Fruit fly (Drosophila melanogaster) whole organism, adult: ENCODE data around the gene CG10512.

ENCODE experiments used
- CG11617 ChIP-seq: fragments of 200-800 bp; sonication (Bioruptor generic); optimal IDR thresholded peaks from 2 replicates; lab custom pipeline; 2017; ENCODE audit warnings: mild to moderate bottlenecking, missing biosample characterization, missing genetic modification reagents, missing genetic modification characterization
- CG12768 ChIP-seq: fragments of 200-800 bp; sonication (Bioruptor generic); optimal IDR thresholded peaks from 2 replicates; lab custom pipeline; 2017; ENCODE audit warnings: missing biosample characterization, missing genetic modification characterization, mild to moderate bottlenecking, moderate library complexity, missing genetic modification reagents
- CG14711 ChIP-seq: fragments of 200-800 bp; sonication (Bioruptor generic); optimal IDR thresholded peaks from 2 replicates; lab custom pipeline; 2018; ENCODE audit warnings: missing biosample characterization, mild to moderate bottlenecking, missing genetic modification characterization, moderate library complexity
- CG1620 ChIP-seq: fragments of 200-800 bp; sonication (Bioruptor generic); optimal IDR thresholded peaks from 2 replicates; lab custom pipeline; 2016; ENCODE audit warnings: missing biosample characterization, missing genetic modification characterization
- CG33017 ChIP-seq: fragments of 200-800 bp; sonication (Bioruptor generic); optimal IDR thresholded peaks from 2 replicates; lab custom pipeline; 2018; ENCODE audit warnings: missing biosample characterization, mild to moderate bottlenecking, missing genetic modification characterization, moderate library complexity
- CG5204 ChIP-seq: fragments of 200-800 bp; sonication (Bioruptor generic); optimal IDR thresholded peaks from 2 replicates; lab custom pipeline; 2016; ENCODE audit warnings: missing biosample characterization, missing genetic modification characterization
- CG7045 ChIP-seq: fragments of 200-800 bp; sonication (Bioruptor generic); optimal IDR thresholded peaks from 2 replicates; lab custom pipeline; 2017; ENCODE audit warnings: missing biosample characterization, mild to moderate bottlenecking, missing genetic modification characterization
- CG7101 ChIP-seq: fragments of 200-800 bp; sonication (Bioruptor generic); optimal IDR thresholded peaks from 2 replicates; lab custom pipeline; 2018; ENCODE audit warnings: missing biosample characterization, mild to moderate bottlenecking, missing genetic modification characterization, moderate library complexity
- Clk ChIP-seq: fragments of 200-800 bp; sonication (Bioruptor generic); optimal IDR thresholded peaks from 2 replicates; lab custom pipeline; 2017; ENCODE audit warnings: missing biosample characterization, missing genetic modification characterization
- Crg-1 ChIP-seq: fragments of 200-800 bp; sonication (Bioruptor generic); optimal IDR thresholded peaks from 2 replicates; lab custom pipeline; 2016; ENCODE audit warnings: missing biosample characterization, missing genetic modification characterization
- Hr96 ChIP-seq: fragments of 200-800 bp; sonication (Bioruptor generic); optimal IDR thresholded peaks from 2 replicates; lab custom pipeline; 2016; ENCODE audit warnings: missing biosample characterization, missing genetic modification characterization
- Mnt ChIP-seq: fragments of 200-800 bp; sonication (Bioruptor generic); optimal IDR thresholded peaks from 2 replicates; lab custom pipeline; 2016; ENCODE audit warnings: missing biosample characterization, mild to moderate bottlenecking, missing genetic modification characterization
- bab1 ChIP-seq: fragments of 200-800 bp; sonication (Bioruptor generic); optimal IDR thresholded peaks from 3 replicates; lab custom pipeline; 2019; ENCODE audit warnings: missing biosample characterization, mild to moderate bottlenecking, missing genetic modification characterization, moderate library complexity
- cic ChIP-seq: fragments of 200-800 bp; sonication (Bioruptor generic); optimal IDR thresholded peaks from 2 replicates; lab custom pipeline; 2017; ENCODE audit warnings: missing biosample characterization, mild to moderate bottlenecking, missing genetic modification characterization, moderate library complexity
- cnc ChIP-seq, 2 experiments: fragments of >200 bp; optimal IDR thresholded peaks; 2 replicates each; lab custom pipeline; 2017
- kay ChIP-seq: fragments of 200-800 bp; sonication (Bioruptor generic); peaks from one replicate; lab custom pipeline; 2016; ENCODE audit warnings: missing biosample characterization, missing genetic modification characterization, borderline replicate concordance
- ovo ChIP-seq: fragments of 200-800 bp; sonication (Bioruptor generic); optimal IDR thresholded peaks from 2 replicates; lab custom pipeline; 2016; ENCODE audit warnings: missing biosample characterization, missing genetic modification characterization
- pad ChIP-seq: fragments of 200-800 bp; sonication (Bioruptor generic); optimal IDR thresholded peaks from 3 replicates; lab custom pipeline; 2017; ENCODE audit warnings: missing biosample characterization, missing genetic modification characterization, mild to moderate bottlenecking, moderate library complexity, missing genetic modification reagents
- tj ChIP-seq: fragments of 200-800 bp; sonication (Bioruptor generic); optimal IDR thresholded peaks from 3 replicates; lab custom pipeline; 2017; ENCODE audit warnings: missing biosample characterization, mild to moderate bottlenecking, missing genetic modification characterization, moderate library complexity
- toe ChIP-seq: fragments of 200-800 bp; sonication (Bioruptor generic); optimal IDR thresholded peaks from 2 replicates; lab custom pipeline; 2016; ENCODE audit warnings: missing biosample characterization, missing genetic modification characterization

Gene CG10512

DNA sequence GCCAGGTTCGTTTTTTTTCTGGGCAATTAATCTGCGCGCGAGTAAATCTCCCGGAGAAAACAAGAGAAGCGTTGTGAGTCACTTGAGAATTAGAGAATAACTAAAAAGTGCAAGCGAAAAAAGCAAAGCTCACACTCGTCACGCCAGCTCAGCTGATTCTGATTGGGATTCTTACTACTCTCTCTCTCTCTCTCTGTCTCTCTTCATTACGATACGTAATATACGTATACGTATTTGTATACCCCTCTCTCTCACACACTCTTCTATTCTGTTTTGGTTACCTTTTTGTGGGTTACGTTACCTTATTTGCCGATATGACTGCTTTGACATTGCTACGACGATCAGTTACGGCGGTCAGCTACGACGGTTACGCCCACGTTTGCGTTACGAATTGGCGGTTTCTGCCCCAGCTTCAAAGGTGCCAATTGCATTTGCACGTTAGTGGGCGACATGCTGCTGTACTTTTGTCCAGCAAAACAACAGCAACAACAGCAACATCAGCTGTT is at the start of gene CG10512, which contains the start of the genes Targ1 and Targ2:
Gene CG10512, plus strand, starts transcription at position 144 of the 506 bp plus-strand sequence.
Gene Targ1, minus strand, starts transcription at position 106 of the 506 bp plus-strand sequence.
Gene Targ2, minus strand, starts transcription at position 456 of the 506 bp plus-strand sequence.
- TF ChIP-seq cnc (optimal IDR thresholded peaks at IDR 0.05; lab: Kevin White, UChicago) (no peak), tj (GFP tag; lab: Kevin White, UChicago) (peak; percentile 63), CG11617 (GFP tag; lab: Kevin White, UChicago) (peak; percentile 44), ovo (no peak), CG7045 (GFP tag; lab: Kevin White, UChicago) (no peak), CG5204 (no peak), Clk (no peak), pad (GFP tag; lab: Kevin White, UChicago) (no peak), bab1 (GFP tag; lab: Kevin White, UChicago) (peak; percentile 49), toe (GFP tag; lab: Kevin White, UChicago) (peak; percentile 10), cic (GFP tag; lab: Kevin White, UChicago) (peak; percentile 72), Hr96 (no peak), CG12768 (GFP tag; lab: Kevin White, UChicago) (no peak), Mnt (GFP tag; lab: Kevin White, UChicago) (peak; percentile 54), CG1620 (GFP tag; lab: Kevin White, UChicago) (no peak), kay (GFP tag; lab: Kevin White, UChicago) (peak; percentile 94), CG7101 (no peak), CG33017 (tag; lab: Kevin White, UChicago) (peak; percentile 28), Crg-1 (GFP tag; lab: Kevin White, UChicago) (no peak), CG14711 (tag; lab: Kevin White, UChicago) (no peak)

DNA sequence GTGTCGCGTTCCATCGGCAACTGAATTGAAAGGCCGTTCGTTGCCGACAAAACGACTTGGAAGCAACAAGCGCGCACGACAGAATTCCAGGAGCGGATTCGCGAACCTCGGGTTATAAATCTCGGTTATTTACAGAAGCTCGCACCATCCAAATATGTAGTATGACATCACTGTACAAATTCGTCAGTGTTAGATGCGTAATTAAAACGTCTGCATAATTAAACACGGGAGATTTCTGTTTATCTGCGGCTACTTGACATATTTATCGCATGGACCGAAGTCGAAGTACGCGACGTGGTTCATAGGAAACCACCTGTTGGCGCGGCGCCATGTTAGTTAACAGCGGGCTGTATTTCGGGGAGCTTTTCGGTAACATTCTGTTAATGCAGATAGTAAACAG is 30.8 kb upstream of the CG10512 start, which contains the start of gene Ac78C:
Gene Ac78C, minus strand, starts transcription at position 26 of the 400 bp plus-strand sequence.
- TF ChIP-seq CG7045 (GFP tag; lab: Kevin White, UChicago) = peak; percentile 88
- TF ChIP-seq tj (GFP tag; lab: Kevin White, UChicago) = peak; percentile 39
- TF ChIP-seq CG5204 = peak; percentile 89
- peak; percentile 95 for TF ChIP-seq CG12768 (GFP tag; lab: Kevin White, UChicago)
- peak; percentile 69 for TF ChIP-seq Clk
- TF ChIP-seq Hr96 = peak; percentile 89
- peak; percentile 75 for TF ChIP-seq bab1 (GFP tag; lab: Kevin White, UChicago)
- peak; percentile 74 for TF ChIP-seq CG14711 (tag; lab: Kevin White, UChicago)
- TF ChIP-seq Mnt (GFP tag; lab: Kevin White, UChicago) = peak; percentile 81
- TF ChIP-seq kay (GFP tag; lab: Kevin White, UChicago) = no peak
- TF ChIP-seq cnc (optimal IDR thresholded peaks at IDR 0.05; lab: Kevin White, UChicago) = no peak
- TF ChIP-seq pad (GFP tag; lab: Kevin White, UChicago) = peak; percentile 58
- TF ChIP-seq toe (GFP tag; lab: Kevin White, UChicago) = peak; percentile 88
- peak; percentile 67 for TF ChIP-seq ovo
- peak; percentile 86 for TF ChIP-seq CG33017 (tag; lab: Kevin White, UChicago)
- TF ChIP-seq CG1620 (GFP tag; lab: Kevin White, UChicago) = peak; percentile 75
- TF ChIP-seq cic (GFP tag; lab: Kevin White, UChicago) = peak; percentile 77
- peak; percentile 83 for TF ChIP-seq CG7101
- TF ChIP-seq Crg-1 (GFP tag; lab: Kevin White, UChicago) = peak; percentile 70
- peak; percentile 53 for TF ChIP-seq CG11617 (GFP tag; lab: Kevin White, UChicago)

DNA sequence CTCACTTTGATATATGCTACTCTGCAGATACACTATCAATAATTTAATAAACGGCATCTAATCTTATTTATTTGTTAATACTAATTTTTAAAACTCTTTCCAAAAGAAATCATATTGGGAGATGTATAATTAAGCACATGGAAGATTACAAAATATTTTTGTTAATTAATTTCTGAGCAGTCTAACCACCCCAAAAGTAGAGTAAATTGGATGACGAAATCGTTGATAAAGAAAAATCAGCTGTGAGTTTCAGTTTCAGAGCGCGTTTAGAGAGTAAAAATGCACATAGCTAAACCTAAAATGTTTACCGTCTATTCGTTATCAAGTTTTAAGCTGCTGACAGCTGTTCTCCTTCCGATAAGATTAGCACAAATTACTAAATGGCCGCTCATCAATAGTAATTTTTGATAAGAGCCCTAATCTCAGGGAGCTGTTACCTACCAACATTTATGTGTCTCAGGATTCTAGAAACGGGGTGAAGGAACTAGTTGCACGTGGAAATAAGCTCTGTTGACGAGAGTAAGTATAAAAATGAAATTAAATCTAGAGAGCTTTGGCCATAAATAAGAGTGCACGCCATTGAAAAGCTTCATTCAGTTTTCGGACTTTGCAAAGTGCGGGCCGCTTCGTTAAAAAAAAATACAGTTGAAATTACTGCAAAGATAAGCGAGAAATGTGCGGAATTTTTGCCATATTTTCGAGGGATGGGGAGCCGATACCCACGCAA is 30.0 kb upstream of the CG10512 start, which contains the start of the genes chb and AsnS:
Gene chb, plus strand, starts transcription at position 327 of the 727 bp plus-strand sequence.
Gene AsnS, plus strand, starts transcription at position 592 of the 727 bp plus-strand sequence.
- peak; percentile 28 for TF ChIP-seq CG12768 (GFP tag; lab: Kevin White, UChicago)
- TF ChIP-seq Hr96 = no peak
- no peak for TF ChIP-seq toe (GFP tag; lab: Kevin White, UChicago)
- TF ChIP-seq cnc (optimal IDR thresholded peaks at IDR 0.05; lab: Kevin White, UChicago) = no peak
- TF ChIP-seq Crg-1 (GFP tag; lab: Kevin White, UChicago) = no peak
- peak; percentile 69 for TF ChIP-seq ovo
- peak; percentile 42 for TF ChIP-seq CG11617 (GFP tag; lab: Kevin White, UChicago)
- TF ChIP-seq Clk = no peak
- TF ChIP-seq CG14711 (tag; lab: Kevin White, UChicago) = peak; percentile 90
- TF ChIP-seq CG7101 = peak; percentile 89
- peak; percentile 91 for TF ChIP-seq kay (GFP tag; lab: Kevin White, UChicago)
- no peak for TF ChIP-seq CG5204
- peak; percentile 91 for TF ChIP-seq CG33017 (tag; lab: Kevin White, UChicago)
- peak; percentile 93 for TF ChIP-seq bab1 (GFP tag; lab: Kevin White, UChicago)
- TF ChIP-seq Mnt (GFP tag; lab: Kevin White, UChicago) = peak; percentile 92
- TF ChIP-seq CG7045 (GFP tag; lab: Kevin White, UChicago) = peak; percentile 43
- no peak for TF ChIP-seq pad (GFP tag; lab: Kevin White, UChicago)
- TF ChIP-seq CG1620 (GFP tag; lab: Kevin White, UChicago) = no peak
- peak; percentile 94 for TF ChIP-seq cic (GFP tag; lab: Kevin White, UChicago)
- peak; percentile 86 for TF ChIP-seq tj (GFP tag; lab: Kevin White, UChicago)

DNA sequence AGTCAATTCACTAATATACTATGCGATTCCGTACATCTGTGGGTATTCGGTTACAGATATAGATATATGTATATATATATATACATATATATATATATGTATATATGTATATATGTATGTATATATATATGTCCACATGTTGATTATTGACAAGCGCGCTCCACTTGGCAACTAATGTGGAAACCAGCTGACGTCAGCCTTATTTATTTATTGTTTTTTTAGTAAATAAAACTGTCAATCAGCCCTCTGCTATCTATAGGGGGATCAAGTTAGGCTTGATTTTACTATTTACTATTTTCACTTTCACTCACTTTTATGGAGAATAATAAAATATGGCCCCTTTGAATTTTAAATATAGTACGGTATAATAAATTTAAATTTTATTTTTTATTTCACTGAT is 27.8 kb upstream of the CG10512 start:
- no peak for TF ChIP-seq cnc (optimal IDR thresholded peaks at IDR 0.05; lab: Kevin White, UChicago)
- TF ChIP-seq tj (GFP tag; lab: Kevin White, UChicago) = peak; percentile 83
- peak; percentile 54 for TF ChIP-seq cic (GFP tag; lab: Kevin White, UChicago)
